Fruit fly (Drosophila melanogaster): ENCODE results near the gene Polr3D.

Gene Polr3D

dm6 chr3L:18144620-18145019 lies 35.2 kb upstream of the Polr3D start (continued):
- TF ChIP-seq eyg (GFP tag; optimal IDR thresholded peaks at IDR 0.05): no peak
- peak; percentile 49 for TF ChIP-seq PHDP (tag; optimal IDR thresholded peaks at IDR 0.05)
- no peak for TF ChIP-seq Doc2 (GFP tag; IDR thresholded peaks at IDR 0.05)
- no peak for TF ChIP-seq hkb (optimal IDR thresholded peaks at IDR 0.05)
- TF ChIP-seq hkb (GFP tag; IDR thresholded peaks at IDR 0.05): 0 out of 2 replicates have a peak, but pooled peaks have one; percentile 22
- TF ChIP-seq CG12236 (GFP tag; optimal IDR thresholded peaks at IDR 0.05): no peak
- no peak for TF ChIP-seq sd (tag; optimal IDR thresholded peaks at IDR 0.05)
- TF ChIP-seq CG16815 (GFP tag; optimal IDR thresholded peaks at IDR 0.05): no peak
- TF ChIP-seq CG32772 (GFP tag; IDR thresholded peaks at IDR 0.05): no peak
- TF ChIP-seq grn (GFP tag; optimal IDR thresholded peaks at IDR 0.05): no peak
- TF ChIP-seq maf-S (GFP tag; optimal IDR thresholded peaks at IDR 0.05): no peak
- TF ChIP-seq CG2712 (tag; optimal IDR thresholded peaks at IDR 0.05): no peak
- TF ChIP-seq gcm (GFP tag; optimal IDR thresholded peaks at IDR 0.05): no peak
- no peak for TF ChIP-seq sim (GFP tag; IDR thresholded peaks at IDR 0.05)
- TF ChIP-seq CG10274 (GFP tag; optimal IDR thresholded peaks at IDR 0.05): no peak
- peak; percentile 20 for TF ChIP-seq CG6854 (GFP tag; optimal IDR thresholded peaks at IDR 0.05)
- TF ChIP-seq aop (GFP tag; IDR thresholded peaks at IDR 0.05): no peak
- no peak for TF ChIP-seq CG4328 (GFP tag; optimal IDR thresholded peaks at IDR 0.05)
- TF ChIP-seq CG7745 (tag; optimal IDR thresholded peaks at IDR 0.05): no peak
- TF ChIP-seq nerfin-1 (tag; optimal IDR thresholded peaks at IDR 0.05): no peak
- TF ChIP-seq CG17186 (GFP tag; optimal IDR thresholded peaks at IDR 0.05): no peak
- no peak for TF ChIP-seq HLH3B (GFP tag; IDR thresholded peaks at IDR 0.05)
- TF ChIP-seq CG14965 (GFP tag; optimal IDR thresholded peaks at IDR 0.05; ENCODE audit: borderline replicate concordance): no peak
- no peak for TF ChIP-seq cad (GFP tag; optimal IDR thresholded peaks at IDR 0.05)
- no peak for TF ChIP-seq trem (tag; optimal IDR thresholded peaks at IDR 0.05)
- TF ChIP-seq CG10366 (GFP tag; IDR thresholded peaks at IDR 0.05): no peak
- no peak for TF ChIP-seq CG7372 (GFP tag; IDR thresholded peaks at IDR 0.05)
- TF ChIP-seq Usf (GFP tag; optimal IDR thresholded peaks at IDR 0.05): no peak
- no peak for TF ChIP-seq CG11247 (GFP tag; IDR thresholded peaks at IDR 0.05)
- TF ChIP-seq CG8388 (GFP tag; optimal IDR thresholded peaks at IDR 0.05): no peak
- no peak for TF ChIP-seq CG11456 (GFP tag; IDR thresholded peaks at IDR 0.05)
- TF ChIP-seq Vsx1 (GFP tag; optimal IDR thresholded peaks at IDR 0.05): peak; percentile 24
- TF ChIP-seq CG17359 (tag; optimal IDR thresholded peaks at IDR 0.05): peak; percentile 0
- no peak for TF ChIP-seq peb (GFP tag; IDR thresholded peaks at IDR 0.05)
- TF ChIP-seq Hand (GFP tag; optimal IDR thresholded peaks at IDR 0.05): no peak
- no peak for TF ChIP-seq CG6683 (GFP tag; optimal IDR thresholded peaks at IDR 0.05)
- no peak for TF ChIP-seq tio (GFP tag; optimal IDR thresholded peaks at IDR 0.05)
- peak; percentile 41; the same call in 1 of the 2 replicates for TF ChIP-seq Atf6 (GFP tag; IDR thresholded peaks at IDR 0.05)
- TF ChIP-seq CG9932 (GFP tag; IDR thresholded peaks at IDR 0.05): no peak
- no peak for TF ChIP-seq CG11560 (tag; IDR thresholded peaks at IDR 0.05)
- TF ChIP-seq seq (GFP tag; IDR thresholded peaks at IDR 0.05): peak; percentile 12; the same call in 1 of the 2 replicates
- TF ChIP-seq Bgb (GFP tag; IDR thresholded peaks at IDR 0.05; ENCODE audit: partially characterized antibody): no peak
- TF ChIP-seq CG6791 (GFP tag; IDR thresholded peaks at IDR 0.05; ENCODE audit: partially characterized antibody): no peak
- no peak for TF ChIP-seq Nf-YC (tag; optimal IDR thresholded peaks at IDR 0.05)
- no peak for TF ChIP-seq CG15011 (GFP tag; optimal IDR thresholded peaks at IDR 0.05)
- no peak for TF ChIP-seq Ets97D (GFP tag; optimal IDR thresholded peaks at IDR 0.05)
- TF ChIP-seq CG7963 (GFP tag; IDR thresholded peaks at IDR 0.05; ENCODE audit: partially characterized antibody): no peak
- TF ChIP-seq chif (GFP tag; optimal IDR thresholded peaks at IDR 0.05): peak in 1 of 2 experiments; percentile 1
- TF ChIP-seq CG12659 (GFP tag; optimal IDR thresholded peaks at IDR 0.05): no peak
- TF ChIP-seq CG34224 (GFP tag; IDR thresholded peaks at IDR 0.05; ENCODE audit: partially characterized antibody): no peak
- TF ChIP-seq rib (GFP tag; IDR thresholded peaks at IDR 0.05): no peak
- TF ChIP-seq mam (GFP tag; optimal IDR thresholded peaks at IDR 0.05): no peak
